Fruit fly (Drosophila melanogaster) whole organism, embryonic: Measurements from ENCODE around the gene lilli.

Experiments
- B-H2 ChIP-seq: fragments of 200-800 bp; sonication (Bioruptor generic); optimal IDR thresholded peaks from 2 replicates; lab custom pipeline; 2018; ENCODE audit warnings: missing biosample characterization, mild to moderate bottlenecking, missing genetic modification characterization
- BEAF-32 ChIP-seq: fragments of 200-800 bp; sonication (Bioruptor generic); optimal IDR thresholded peaks from 3 replicates; lab custom pipeline; 2017; ENCODE audit warnings: missing biosample characterization, missing genetic modification characterization, mild to moderate bottlenecking, moderate library complexity, missing genetic modification reagents
- CG10209 ChIP-seq: fragments of 200-800 bp; sonication (Bioruptor generic); optimal IDR thresholded peaks from 3 replicates; lab custom pipeline; 2017; ENCODE audit warnings: missing biosample characterization, mild to moderate bottlenecking, missing genetic modification characterization, missing genetic modification reagents
- CG10274 ChIP-seq: fragments of 200-800 bp; sonication (Bioruptor generic); optimal IDR thresholded peaks from 3 replicates; lab custom pipeline; 2017; ENCODE audit warnings: missing biosample characterization, mild to moderate bottlenecking, missing genetic modification characterization
- CG10431 ChIP-seq: fragments of 200-800 bp; sonication (Bioruptor generic); optimal IDR thresholded peaks from 3 replicates; lab custom pipeline; 2018; ENCODE audit warnings: missing biosample characterization, mild to moderate bottlenecking, missing genetic modification characterization
- CG12155 ChIP-seq: fragments of 200-800 bp; sonication (Bioruptor generic); optimal IDR thresholded peaks from 3 replicates; lab custom pipeline; 2016; ENCODE audit warnings: missing biosample characterization, missing genetic modification characterization
- CG13296 ChIP-seq: fragments of 200-800 bp; sonication (Bioruptor generic); optimal IDR thresholded peaks from 3 replicates; lab custom pipeline; 2018; ENCODE audit warnings: missing biosample characterization, mild to moderate bottlenecking, missing genetic modification characterization
- CG16813 ChIP-seq: fragments of 200-800 bp; sonication (Bioruptor generic); IDR thresholded peaks from 3 replicates; pipeline ENCODE4 v1.3.6; 2022; ENCODE audit warnings: missing biosample characterization, missing genetic modification characterization; ENCODE audit not compliant: partially characterized antibody
- CG1832 ChIP-seq: fragments of 200-800 bp; sonication (Bioruptor generic); optimal IDR thresholded peaks from 2 replicates; lab custom pipeline; 2017; ENCODE audit warnings: missing biosample characterization, mild to moderate bottlenecking, missing genetic modification characterization, inconsistent platforms
- CG2129 ChIP-seq: fragments of 200-800 bp; sonication (Bioruptor generic); IDR thresholded peaks from 2 replicates; pipeline ENCODE4 v1.3.6; 2022; ENCODE audit warnings: missing biosample characterization, missing genetic modification characterization; ENCODE audit not compliant: partially characterized antibody
- CG32767 ChIP-seq: fragments of 200-800 bp; sonication (Bioruptor generic); IDR thresholded peaks from 2 replicates; pipeline ENCODE4 v1.3.6; 2022; ENCODE audit warnings: missing biosample characterization, missing genetic modification characterization
- CG33213 ChIP-seq: fragments of 200-800 bp; sonication (Bioruptor generic); optimal IDR thresholded peaks from 3 replicates; lab custom pipeline; 2016; ENCODE audit warnings: missing biosample characterization, missing genetic modification characterization
- CG42726 ChIP-seq: fragments of 200-800 bp; sonication (Bioruptor generic); IDR thresholded peaks from 2 replicates; pipeline ENCODE4 v1.3.6; 2022; ENCODE audit warnings: missing biosample characterization, missing genetic modification characterization; ENCODE audit not compliant: partially characterized antibody
- CG4360 ChIP-seq: fragments of 200-800 bp; sonication (Bioruptor generic); IDR thresholded peaks from 2 replicates; pipeline ENCODE4 v1.3.6; 2022; ENCODE audit warnings: missing biosample characterization, missing genetic modification characterization
- CG6791 ChIP-seq: fragments of 200-800 bp; sonication (Bioruptor generic); IDR thresholded peaks from 3 replicates; pipeline ENCODE4 v1.3.6; 2022; ENCODE audit warnings: missing biosample characterization, missing genetic modification characterization; ENCODE audit not compliant: partially characterized antibody
- CHES-1-like ChIP-seq: fragments of 200-800 bp; sonication (Bioruptor generic); optimal IDR thresholded peaks from 2 replicates; lab custom pipeline; 2016; ENCODE audit warnings: missing biosample characterization, missing genetic modification characterization
- Deaf1 ChIP-seq: fragments of 200-800 bp; optimal IDR thresholded peaks from 3 replicates; lab custom pipeline; 2019; ENCODE audit warnings: missing biosample characterization, mild to moderate bottlenecking, missing genetic modification characterization, moderate library complexity
- Dll ChIP-seq: fragments of 200-800 bp; sonication (Bioruptor generic); IDR thresholded peaks from 4 replicates; pipeline ENCODE4 v1.3.6; 2022; ENCODE audit warnings: missing biosample characterization, missing genetic modification characterization; ENCODE audit not compliant: partially characterized antibody
- Doc3 ChIP-seq: fragments of 200-800 bp; sonication (Bioruptor generic); IDR thresholded peaks from 3 replicates; pipeline ENCODE4 v1.3.6; 2022; ENCODE audit warnings: missing biosample characterization, missing genetic modification characterization; ENCODE audit not compliant: partially characterized antibody
- Drgx ChIP-seq: fragments of 200-800 bp; sonication (Bioruptor generic); IDR thresholded peaks from 2 replicates; pipeline ENCODE4 v1.3.6; 2022; ENCODE audit warnings: missing biosample characterization, missing genetic modification characterization
- Ets65A ChIP-seq: fragments of 200-800 bp; sonication (Bioruptor generic); peaks from one replicate; lab custom pipeline; 2016; ENCODE audit warnings: missing biosample characterization, missing genetic modification characterization
- Lim3 ChIP-seq: fragments of 200-800 bp; sonication (Bioruptor generic); IDR thresholded peaks from 2 replicates; pipeline ENCODE4 v1.3.6; 2022; ENCODE audit warnings: missing biosample characterization, missing genetic modification characterization
- Mrtf ChIP-seq: fragments of 200-800 bp; sonication (Bioruptor generic); IDR thresholded peaks from 3 replicates; pipeline ENCODE4 v1.3.6; 2022; ENCODE audit warnings: missing biosample characterization, missing genetic modification characterization
- Pdp1 ChIP-seq, 2 experiments: fragments of 200-800 bp; sonication (Bioruptor generic); optimal IDR thresholded peaks; 3 replicates each; lab custom pipeline; 2016; ENCODE audit warnings: missing biosample characterization in 2 of 2, missing genetic modification characterization in 2 of 2, mild to moderate bottlenecking in 1 of 2, moderate library complexity in 1 of 2
- Scr ChIP-seq: fragments of 200-800 bp; sonication (Bioruptor generic); IDR thresholded peaks from 2 replicates; pipeline ENCODE4 v1.3.6; 2022; ENCODE audit warnings: missing biosample characterization, missing genetic modification characterization; ENCODE audit not compliant: partially characterized antibody
- Sox102F ChIP-seq: fragments of 200-800 bp; sonication (Bioruptor generic); optimal IDR thresholded peaks from 2 replicates; lab custom pipeline; 2018; ENCODE audit warnings: missing biosample characterization, mild to moderate bottlenecking, missing genetic modification characterization, moderate library complexity
- Xrp1 ChIP-seq: fragments of 200-800 bp; sonication (Bioruptor generic); IDR thresholded peaks from 2 replicates; pipeline ENCODE4 v1.3.6; 2022; ENCODE audit warnings: missing biosample characterization, missing genetic modification characterization
- aop ChIP-seq: fragments of 200-800 bp; sonication (Bioruptor generic); IDR thresholded peaks from 2 replicates; pipeline ENCODE4 v1.3.6; 2022; ENCODE audit warnings: missing biosample characterization, missing genetic modification characterization
- ato ChIP-seq: fragments of 200-800 bp; sonication (Bioruptor generic); IDR thresholded peaks from 2 replicates; pipeline ENCODE4 v1.3.6; 2022; ENCODE audit warnings: missing biosample characterization, missing genetic modification characterization; ENCODE audit not compliant: partially characterized antibody
- bab2 ChIP-seq: fragments of 200-800 bp; sonication (Bioruptor generic); optimal IDR thresholded peaks from 2 replicates; lab custom pipeline; 2016; ENCODE audit warnings: missing biosample characterization, missing genetic modification characterization
- bcd ChIP-seq: fragments of 200-800 bp; sonication (Bioruptor generic); optimal IDR thresholded peaks from 2 replicates; lab custom pipeline; 2017; ENCODE audit warnings: missing biosample characterization, mild to moderate bottlenecking, missing genetic modification characterization
- cad ChIP-seq: fragments of >200 bp; optimal IDR thresholded peaks from 2 replicates; lab custom pipeline; 2017; ENCODE audit warnings: missing biosample characterization, missing genetic modification characterization
- crol ChIP-seq: fragments of 200-800 bp; sonication (Bioruptor generic); IDR thresholded peaks from 2 replicates; pipeline ENCODE4 v1.3.6; 2022; ENCODE audit warnings: missing biosample characterization, missing genetic modification characterization
- gcm ChIP-seq: fragments of 200-800 bp; sonication (Bioruptor generic); optimal IDR thresholded peaks from 2 replicates; lab custom pipeline; 2019; ENCODE audit warnings: missing biosample characterization, mild to moderate bottlenecking, missing genetic modification characterization, moderate library complexity
- gem ChIP-seq: fragments of 200-800 bp; sonication (Bioruptor generic); optimal IDR thresholded peaks from 2 replicates; lab custom pipeline; 2019; ENCODE audit warnings: missing biosample characterization, mild to moderate bottlenecking, missing genetic modification characterization, moderate library complexity
- gsb-n ChIP-seq: fragments of 200-800 bp; sonication (Bioruptor generic); optimal IDR thresholded peaks from 3 replicates; lab custom pipeline; 2018; ENCODE audit warnings: missing biosample characterization, mild to moderate bottlenecking, missing genetic modification characterization
- mirr ChIP-seq: fragments of 200-800 bp; sonication (Bioruptor generic); optimal IDR thresholded peaks from 3 replicates; lab custom pipeline; 2018; ENCODE audit warnings: missing biosample characterization, mild to moderate bottlenecking, missing genetic modification characterization
- nom ChIP-seq: fragments of 200-800 bp; sonication (Bioruptor generic); optimal IDR thresholded peaks from 2 replicates; lab custom pipeline; 2017; ENCODE audit warnings: missing biosample characterization, missing genetic modification characterization, mild to moderate bottlenecking, moderate library complexity, missing genetic modification reagents
- odd ChIP-seq: fragments of 200-800 bp; sonication (Bioruptor generic); optimal IDR thresholded peaks from 2 replicates; lab custom pipeline; 2017; ENCODE audit warnings: missing biosample characterization, mild to moderate bottlenecking, missing genetic modification characterization
- onecut ChIP-seq: fragments of 200-800 bp; sonication (Bioruptor generic); IDR thresholded peaks from 2 replicates; pipeline ENCODE4 v1.3.6; 2022; ENCODE audit warnings: missing biosample characterization, missing genetic modification characterization
- scrt ChIP-seq: fragments of 200-800 bp; sonication (Bioruptor generic); optimal IDR thresholded peaks from 2 replicates; lab custom pipeline; 2018; ENCODE audit warnings: missing biosample characterization, mild to moderate bottlenecking, missing genetic modification characterization, moderate library complexity
- sens ChIP-seq: fragments of 200-800 bp; sonication (Bioruptor generic); peaks from one replicate; lab custom pipeline; 2016; ENCODE audit warnings: missing biosample characterization, missing genetic modification characterization
- unc-4 ChIP-seq: fragments of 200-800 bp; sonication (Bioruptor generic); IDR thresholded peaks from 2 replicates; pipeline ENCODE4 v1.3.6; 2022; ENCODE audit warnings: missing biosample characterization, missing genetic modification characterization; ENCODE audit not compliant: partially characterized antibody
- unpg ChIP-seq: fragments of 200-800 bp; sonication (Bioruptor generic); optimal IDR thresholded peaks from 3 replicates; lab custom pipeline; 2018; ENCODE audit warnings: missing biosample characterization, mild to moderate bottlenecking, missing genetic modification characterization, moderate library complexity
- vfl ChIP-seq: fragments of 200-800 bp; sonication (Bioruptor generic); optimal IDR thresholded peaks from 2 replicates; lab custom pipeline; 2016; ENCODE audit warnings: missing biosample characterization, missing genetic modification characterization
- vvl ChIP-seq: fragments of 200-800 bp; sonication (Bioruptor generic); IDR thresholded peaks from 2 replicates; pipeline ENCODE4 v1.3.6; 2022; ENCODE audit warnings: missing biosample characterization, missing genetic modification characterization
- wek ChIP-seq: fragments of 200-800 bp; sonication (Bioruptor generic); optimal IDR thresholded peaks from 3 replicates; lab custom pipeline; 2018; ENCODE audit warnings: missing biosample characterization, mild to moderate bottlenecking, missing genetic modification characterization, moderate library complexity

lilli gene

DNA sequence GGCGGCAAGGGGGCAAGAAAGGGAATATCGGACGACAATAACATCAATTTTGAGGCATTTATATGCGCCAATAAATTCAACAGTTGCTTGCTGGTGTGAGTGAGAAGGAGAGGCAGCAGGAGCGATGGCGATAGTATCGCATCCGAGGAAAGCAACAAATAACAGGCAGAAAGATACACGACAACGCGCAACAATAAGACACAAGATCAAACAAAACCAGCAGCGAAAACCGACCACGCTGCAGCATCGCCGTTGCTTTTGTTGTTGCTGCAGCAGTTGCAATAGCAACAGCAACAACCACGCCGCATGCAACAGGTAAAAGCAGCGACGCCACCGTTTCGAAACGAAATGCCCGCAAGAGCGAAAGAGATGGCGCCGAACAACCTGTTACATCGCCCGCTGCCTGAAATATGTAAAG lies 114.8 kb downstream of the lilli start (continued):
- TF ChIP-seq gsb-n (tag; lab: Kevin White, UChicago) (peak; percentile 26), Dll (GFP tag; lab: Robert Waterston, UW) (peak; percentile 54; the same call in 1 of the 4 replicates), aop (GFP tag; lab: Robert Waterston, UW) (no peak), cad (GFP tag; lab: Kevin White, UChicago) (peak; percentile 83), BEAF-32 (peak; percentile 41), CG10431 (GFP tag; lab: Kevin White, UChicago) (no peak), Mrtf (GFP tag; lab: Robert Waterston, UW) (no peak), CG4360 (GFP tag; lab: Robert Waterston, UW) (peak; percentile 82), Pdp1 (GFP tag; optimal IDR thresholded peaks at IDR 0.05; lab: Kevin White, UChicago) (peak in 1 of 2 experiments; percentile 37), CG16813 (GFP tag; lab: Robert Waterston, UW) (peak; percentile 31; the same call in 1 of the 3 replicates), CG1832 (GFP tag; lab: Kevin White, UChicago) (peak; percentile 43), vvl (GFP tag; lab: Robert Waterston, UW) (peak; percentile 66; the same call in 1 of the 2 replicates), Deaf1 (tag; lab: Kevin White, UChicago) (no peak), CHES-1-like (GFP tag; lab: Kevin White, UChicago) (no peak), scrt (GFP tag; lab: Kevin White, UChicago) (peak; percentile 45), Scr (GFP tag; lab: Robert Waterston, UW) (peak; percentile 57), Doc3 (peak; percentile 49; the same call in 2 of the 3 replicates), crol (0 out of 2 replicates have a peak, but pooled peaks have one; percentile 29), unc-4 (GFP tag; lab: Robert Waterston, UW) (0 out of 2 replicates have a peak, but pooled peaks have one; percentile 17), B-H2 (GFP tag; lab: Kevin White, UChicago) (no peak), CG6791 (0 out of 3 replicates have a peak, but pooled peaks have one; percentile 4), CG2129 (GFP tag; lab: Robert Waterston, UW) (peak; percentile 31; the same call in 1 of the 2 replicates), unpg (GFP tag; lab: Kevin White, UChicago) (no peak)

- TF ChIP-seq Ets65A (GFP tag; lab: Kevin White, UChicago) (peak; percentile 49), nom (no peak), wek (GFP tag; lab: Kevin White, UChicago) (no peak), vfl (no peak), Sox102F (peak; percentile 13), CG10209 (no peak), CG10274 (GFP tag; lab: Kevin White, UChicago) (no peak), CG13296 (GFP tag; lab: Kevin White, UChicago) (no peak), bcd (no peak), Xrp1 (GFP tag; lab: Robert Waterston, UW) (peak; percentile 9; the same call in 1 of the 2 replicates), mirr (no peak), odd (GFP tag; lab: Kevin White, UChicago) (no peak), bab2 (GFP tag; lab: Kevin White, UChicago) (no peak), Lim3 (GFP tag; lab: Robert Waterston, UW) (no peak), Drgx (no peak; the same call in 1 of the 2 replicates), sens (GFP tag; lab: Kevin White, UChicago) (peak; percentile 50), gcm (GFP tag; lab: Kevin White, UChicago) (no peak), gem (tag; lab: Kevin White, UChicago) (peak; percentile 22), onecut (GFP tag; lab: Robert Waterston, UW) (no peak), CG42726 (GFP tag; lab: Robert Waterston, UW) (no peak), ato (GFP tag; lab: Robert Waterston, UW) (no peak), CG12155 (GFP tag; lab: Kevin White, UChicago) (no peak), CG33213 (GFP tag; lab: Kevin White, UChicago) (no peak), CG32767 (no peak)
Observed at dm6 chr2L:3001953-3002352, 116.2 kb downstream of the lilli start.
